Worm (Caenorhabditis elegans): ENCODE measurements around the gene bgnt-1.2.

The bgnt-1.2 gene

DNA sequence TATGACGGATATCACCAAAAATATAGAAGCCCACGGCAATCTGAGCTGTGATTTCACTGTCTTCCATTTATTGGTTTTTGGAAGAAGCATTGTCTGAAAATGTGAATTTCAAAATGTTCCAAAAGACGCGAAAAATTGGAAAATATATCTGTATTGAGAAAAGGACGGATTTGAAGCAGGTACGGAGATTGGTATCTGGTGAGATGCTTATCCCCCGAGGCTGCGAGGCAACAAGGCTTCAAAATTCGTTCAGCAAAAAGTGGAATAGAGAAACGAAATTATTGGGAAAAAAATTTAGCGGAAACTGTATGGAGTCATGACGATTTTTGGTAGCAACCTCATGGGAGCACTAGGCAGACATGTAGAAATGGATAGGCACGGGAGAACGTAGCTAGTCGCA lies 15.4 kb downstream of the bgnt-1.2 start, which contains the start of gene F36F12.1:
Gene F36F12.1, minus strand, starts transcription at position 101 of the 400 bp plus-strand sequence.
- TF ChIP-seq lsy-2 (tag; optimal IDR thresholded peaks at IDR 0.05) = no peak
- no peak for TF ChIP-seq aly-2 (tag; optimal IDR thresholded peaks at IDR 0.05)
- no peak for TF ChIP-seq efl-1 (optimal IDR thresholded peaks at IDR 0.05)
- TF ChIP-seq efl-1 (GFP tag; optimal IDR thresholded peaks at IDR 0.05 in 1 of 2) = peak in 1 of 2 experiments; percentile 55
- no peak for TF ChIP-seq elt-2 (tag; optimal IDR thresholded peaks at IDR 0.05)
- TF ChIP-seq ztf-11 (tag; optimal IDR thresholded peaks at IDR 0.05) = no peak
- no peak for TF ChIP-seq egl-13 (tag; optimal IDR thresholded peaks at IDR 0.05)
- no peak for TF ChIP-seq pag-3 (tag; optimal IDR thresholded peaks at IDR 0.05; ENCODE audit: borderline replicate concordance, insufficient read depth)

DNA sequence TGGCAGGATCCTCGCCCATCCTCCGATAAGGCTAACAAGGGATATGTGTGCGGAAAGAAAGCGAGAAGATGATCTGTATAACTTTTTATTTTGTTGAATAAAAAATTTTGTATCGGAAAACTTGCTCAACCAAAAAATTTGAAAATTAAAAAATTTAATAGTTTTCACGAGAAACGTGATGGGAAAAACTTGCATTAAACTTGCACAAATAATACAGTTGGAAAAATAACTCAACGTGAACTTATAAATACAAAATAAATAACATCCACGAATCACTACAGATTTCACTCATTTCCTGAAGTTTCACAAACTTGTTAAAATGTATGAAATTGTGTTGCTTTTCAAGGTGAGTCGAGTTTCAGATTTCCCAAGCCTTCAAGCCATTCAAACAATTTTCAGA lies 19.4 kb downstream of the bgnt-1.2 start, which contains the start of gene F36F12.7:
Gene F36F12.7, plus strand, starts transcription at position 301 of the 400 bp plus-strand sequence.
- TF ChIP-seq efl-1 (optimal IDR thresholded peaks at IDR 0.05) (no peak), efl-1 (GFP tag; optimal IDR thresholded peaks at IDR 0.05 in 1 of 2) (no peak), pag-3 (tag; optimal IDR thresholded peaks at IDR 0.05; ENCODE audit: borderline replicate concordance, insufficient read depth) (no peak), ztf-4 (tag; optimal IDR thresholded peaks at IDR 0.05) (no peak), xbp-1 (tag; optimal IDR thresholded peaks at IDR 0.05) (no peak), aha-1 (tag; optimal IDR thresholded peaks at IDR 0.05) (no peak), nhr-11 (tag; optimal IDR thresholded peaks at IDR 0.05) (no peak), mep-1 (tag; optimal IDR thresholded peaks at IDR 0.05) (no peak), jun-1 (tag; optimal IDR thresholded peaks at IDR 0.05) (no peak), lin-13 (GFP tag; optimal IDR thresholded peaks at IDR 0.05) (no peak), nhr-77 (tag; optimal IDR thresholded peaks at IDR 0.05) (no peak), F16B12.6 (tag; optimal IDR thresholded peaks at IDR 0.05) (no peak), pax-3 (tag; optimal IDR thresholded peaks at IDR 0.05) (no peak), zag-1 (tag; optimal IDR thresholded peaks at IDR 0.05) (no peak), ces-1 (GFP tag; optimal IDR thresholded peaks at IDR 0.05) (no peak), nhr-76 (tag; optimal IDR thresholded peaks at IDR 0.05) (no peak), lin-14 (GFP tag; optimal IDR thresholded peaks at IDR 0.05) (no peak), lsy-2 (tag; optimal IDR thresholded peaks at IDR 0.05) (no peak), Y116A8C.19 (tag; optimal IDR thresholded peaks at IDR 0.05; ENCODE audit: borderline replicate concordance) (no peak), fkh-4 (tag; optimal IDR thresholded peaks at IDR 0.05; ENCODE audit: borderline replicate concordance) (no peak), sup-37 (GFP tag; optimal IDR thresholded peaks at IDR 0.05) (no peak)

DNA sequence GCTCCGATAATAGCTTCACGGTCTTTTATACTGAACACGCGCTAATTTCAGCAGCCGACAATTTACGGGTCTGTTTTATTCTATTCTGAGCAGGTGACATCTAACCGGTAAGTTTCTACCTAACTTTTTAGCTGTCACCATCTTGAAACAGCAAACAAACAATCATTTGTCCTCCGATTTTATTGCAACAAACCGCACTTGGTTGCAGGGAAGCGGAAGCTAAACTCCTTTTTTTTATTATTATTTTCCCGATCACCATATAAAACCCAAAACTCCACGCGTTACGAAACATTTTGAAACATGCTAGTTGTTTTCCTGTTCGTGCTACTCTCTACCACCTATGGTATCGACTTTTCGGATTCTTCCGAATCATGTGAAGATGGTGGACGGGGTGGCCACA lies 20.8 kb downstream of the bgnt-1.2 start, which contains the start of gene clec-208:
Gene clec-208, plus strand, starts transcription at position 301 of the 400 bp plus-strand sequence.
- TF ChIP-seq lin-14 (GFP tag; optimal IDR thresholded peaks at IDR 0.05) (no peak), ceh-90 (tag; optimal IDR thresholded peaks at IDR 0.05) (no peak), nhr-237 (tag; optimal IDR thresholded peaks at IDR 0.05) (no peak), nhr-20 (tag; optimal IDR thresholded peaks at IDR 0.05) (no peak), mab-9 (GFP tag; IDR thresholded peaks at IDR 0.05) (no peak), ama-1 (optimal IDR thresholded peaks at IDR 0.05) (no peak), alr-1 (tag; optimal IDR thresholded peaks at IDR 0.05; ENCODE audit: borderline replicate concordance) (no peak), C04F5.9 (tag; optimal IDR thresholded peaks at IDR 0.05) (no peak), pax-3 (tag; optimal IDR thresholded peaks at IDR 0.05) (no peak), nhr-90 (tag; optimal IDR thresholded peaks at IDR 0.05; ENCODE audit: poor library complexity) (no peak), C16A3.4 (tag; optimal IDR thresholded peaks at IDR 0.05) (no peak), lin-35 (GFP tag; optimal IDR thresholded peaks at IDR 0.05) (no peak), efl-1 (optimal IDR thresholded peaks at IDR 0.05) (no peak), efl-1 (GFP tag; optimal IDR thresholded peaks at IDR 0.05 in 1 of 2) (no peak), vab-15 (tag; optimal IDR thresholded peaks at IDR 0.05) (no peak), nhr-12 (tag; optimal IDR thresholded peaks at IDR 0.05) (no peak), unc-130 (tag; optimal IDR thresholded peaks at IDR 0.05) (no peak), lsy-2 (tag; optimal IDR thresholded peaks at IDR 0.05) (no peak), hpl-2 (GFP tag; optimal IDR thresholded peaks at IDR 0.05) (no peak), snu-23 (GFP tag; optimal IDR thresholded peaks at IDR 0.05) (no peak)
